Fruit fly (Drosophila melanogaster): ENCODE data around the gene Gbeta13F.

Gbeta13F gene

DNA sequence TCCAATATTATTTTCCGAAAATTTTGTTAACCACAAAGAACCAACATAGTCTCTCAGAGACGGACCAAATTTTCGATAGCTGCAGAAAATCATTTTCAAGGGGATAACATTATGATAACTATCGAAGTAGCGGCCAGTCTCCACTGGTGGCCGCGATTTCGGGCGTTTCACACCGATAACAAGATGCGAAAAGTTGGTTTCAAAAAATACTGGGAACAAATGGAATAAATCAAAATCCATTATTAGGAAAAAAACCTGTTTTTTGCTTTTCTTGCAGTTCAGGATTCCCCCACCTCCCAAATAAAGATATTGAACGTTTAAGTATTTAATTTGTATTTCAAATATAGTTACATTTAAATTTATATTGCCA lies 27.3 kb downstream of the Gbeta13F start, which contains the start of gene tay (continued):
- no peak for TF ChIP-seq CG9609 (GFP tag; optimal IDR thresholded peaks at IDR 0.05)
- TF ChIP-seq hkb (optimal IDR thresholded peaks at IDR 0.05) = no peak
- no peak for TF ChIP-seq hkb (GFP tag; IDR thresholded peaks at IDR 0.05)
- no peak for TF ChIP-seq CG3726 (GFP tag; IDR thresholded peaks at IDR 0.05)
- TF ChIP-seq CG8089 (GFP tag; optimal IDR thresholded peaks at IDR 0.05) = no peak
- no peak for TF ChIP-seq CG12219 (GFP tag; optimal IDR thresholded peaks at IDR 0.05)
- peak; percentile 15 for TF ChIP-seq trem (tag; optimal IDR thresholded peaks at IDR 0.05)
- peak; percentile 47 for TF ChIP-seq Lhr (GFP tag; optimal IDR thresholded peaks at IDR 0.05)
- TF ChIP-seq CG2678 (tag; optimal IDR thresholded peaks at IDR 0.05) = no peak
- TF ChIP-seq lmd (GFP tag; IDR thresholded peaks at IDR 0.05) = no peak; the same call in 1 of the 2 replicates
- no peak for TF ChIP-seq CG17912 (GFP tag; optimal IDR thresholded peaks at IDR 0.05)
- TF ChIP-seq bab2 (GFP tag; optimal IDR thresholded peaks at IDR 0.05) = no peak
- no peak for TF ChIP-seq gcm2 (GFP tag; optimal IDR thresholded peaks at IDR 0.05)
- no peak for TF ChIP-seq CG11398 (GFP tag; optimal IDR thresholded peaks at IDR 0.05)
- TF ChIP-seq Asciz (GFP tag; optimal IDR thresholded peaks at IDR 0.05) = no peak
- TF ChIP-seq CG17361 (GFP tag; IDR thresholded peaks at IDR 0.05) = no peak
- TF ChIP-seq ftz-f1 (GFP tag; optimal IDR thresholded peaks at IDR 0.05) = peak; percentile 56
- TF ChIP-seq Hand (GFP tag; optimal IDR thresholded peaks at IDR 0.05) = no peak
- TF ChIP-seq knrl (GFP tag; IDR thresholded peaks at IDR 0.05; ENCODE audit: partially characterized antibody) = peak; percentile 71
- TF ChIP-seq Fer3 (tag; optimal IDR thresholded peaks at IDR 0.05) = no peak
- TF ChIP-seq Sry-δ (GFP tag; optimal IDR thresholded peaks at IDR 0.05) = peak; percentile 91
- no peak for TF ChIP-seq Ssrp (tag; optimal IDR thresholded peaks at IDR 0.05)
- TF ChIP-seq B-H1 (GFP tag; IDR thresholded peaks at IDR 0.05) = no peak
- TF ChIP-seq grn (GFP tag; optimal IDR thresholded peaks at IDR 0.05) = no peak
- no peak for TF ChIP-seq MTF-1 (GFP tag; optimal IDR thresholded peaks at IDR 0.05; ENCODE audit: borderline replicate concordance)
- no peak for TF ChIP-seq Nf-YB (GFP tag; optimal IDR thresholded peaks at IDR 0.05)
- no peak for TF ChIP-seq CG31388 (GFP tag; optimal IDR thresholded peaks at IDR 0.05)
- no peak for TF ChIP-seq CG5180 (GFP tag; optimal IDR thresholded peaks at IDR 0.05)
- no peak for TF ChIP-seq CG8944 (GFP tag; optimal IDR thresholded peaks at IDR 0.05)
- TF ChIP-seq Eip74EF (GFP tag; optimal IDR thresholded peaks at IDR 0.05) = no peak
- no peak for TF ChIP-seq twi (tag; optimal IDR thresholded peaks at IDR 0.05)
- no peak for TF ChIP-seq dmrt99B (tag; optimal IDR thresholded peaks at IDR 0.05)
- TF ChIP-seq Sox102F (GFP tag; optimal IDR thresholded peaks at IDR 0.05) = no peak
- peak; percentile 55; the same call in 2 of the 3 replicates for TF ChIP-seq CG2199 (GFP tag; IDR thresholded peaks at IDR 0.05)
- no peak for TF ChIP-seq Ptx1 (GFP tag; IDR thresholded peaks at IDR 0.05)
- no peak for TF ChIP-seq repo (GFP tag; optimal IDR thresholded peaks at IDR 0.05)
- TF ChIP-seq Abd-B (GFP tag; optimal IDR thresholded peaks at IDR 0.05) = no peak
- no peak for TF ChIP-seq fd3F (GFP tag; optimal IDR thresholded peaks at IDR 0.05)
- no peak for TF ChIP-seq Dip2 (GFP tag; IDR thresholded peaks at IDR 0.05)
- no peak for TF ChIP-seq dmrt11E (tag; optimal IDR thresholded peaks at IDR 0.05)
- TF ChIP-seq CG31224 (GFP tag; IDR thresholded peaks at IDR 0.05) = no peak
- no peak for TF ChIP-seq exex (tag; optimal IDR thresholded peaks at IDR 0.05)
- TF ChIP-seq CG17829 (tag; optimal IDR thresholded peaks at IDR 0.05) = no peak
- no peak for TF ChIP-seq wek (GFP tag; optimal IDR thresholded peaks at IDR 0.05)
- TF ChIP-seq ewg (GFP tag; optimal IDR thresholded peaks at IDR 0.05) = no peak
- TF ChIP-seq Deaf1 (tag; optimal IDR thresholded peaks at IDR 0.05) = no peak
- no peak for TF ChIP-seq CG3407 (GFP tag; optimal IDR thresholded peaks at IDR 0.05)
- no peak for TF ChIP-seq ac (GFP tag; optimal IDR thresholded peaks at IDR 0.05)
- TF ChIP-seq salm (tag; optimal IDR thresholded peaks at IDR 0.05) = no peak
- peak; percentile 45 for TF ChIP-seq gfzf (GFP tag; optimal IDR thresholded peaks at IDR 0.05)
- TF ChIP-seq chif (GFP tag; optimal IDR thresholded peaks at IDR 0.05) = no peak

All from whole organism, embryonic.